Fruit fly (Drosophila melanogaster) whole organism, embryonic: Measurements from ENCODE around the gene CG15373.

ENCODE experiments used
- Adf1 ChIP-seq: fragments of 200-800 bp; sonication (Bioruptor generic); IDR thresholded peaks from 2 replicates; pipeline ENCODE4 v1.3.6; 2022; ENCODE audit warnings: missing biosample characterization, missing genetic modification characterization
- C15 ChIP-seq: fragments of 200-800 bp; sonication (Bioruptor generic); IDR thresholded peaks from 3 replicates; pipeline ENCODE4 v1.3.6; 2022; ENCODE audit warnings: missing biosample characterization, missing genetic modification characterization
- CG10366 ChIP-seq: fragments of 200-800 bp; sonication (Bioruptor generic); IDR thresholded peaks from 2 replicates; pipeline ENCODE4 v1.3.6; 2022; ENCODE audit warnings: missing biosample characterization, missing genetic modification characterization
- CG11093 ChIP-seq: fragments of 200-800 bp; sonication (Bioruptor generic); IDR thresholded peaks from 3 replicates; pipeline ENCODE4 v1.3.6; 2022; ENCODE audit warnings: missing biosample characterization, missing genetic modification characterization
- CG12299 ChIP-seq: fragments of 200-800 bp; sonication (Bioruptor generic); optimal IDR thresholded peaks from 2 replicates; lab custom pipeline; 2018; ENCODE audit warnings: missing biosample characterization, mild to moderate bottlenecking, missing genetic modification characterization
- CG13894 ChIP-seq: fragments of 200-800 bp; sonication (Bioruptor generic); optimal IDR thresholded peaks from 3 replicates; lab custom pipeline; 2018; ENCODE audit warnings: missing biosample characterization, mild to moderate bottlenecking, missing genetic modification characterization, moderate library complexity
- CG14014 ChIP-seq: fragments of 200-800 bp; sonication (Bioruptor generic); IDR thresholded peaks from 2 replicates; pipeline ENCODE4 v1.3.6; 2022; ENCODE audit warnings: missing biosample characterization, missing genetic modification characterization
- CG14860 ChIP-seq: fragments of 200-800 bp; sonication (Bioruptor generic); IDR thresholded peaks from 3 replicates; pipeline ENCODE4 v1.3.6; 2022; ENCODE audit warnings: missing biosample characterization, missing genetic modification characterization; ENCODE audit not compliant: partially characterized antibody
- CG15514 ChIP-seq: fragments of 200-800 bp; sonication (Bioruptor generic); optimal IDR thresholded peaks from 3 replicates; lab custom pipeline; 2017; ENCODE audit warnings: missing biosample characterization, missing genetic modification characterization, mild to moderate bottlenecking, moderate library complexity, missing genetic modification reagents
- CG18262 ChIP-seq: fragments of 200-800 bp; optimal IDR thresholded peaks from 3 replicates; lab custom pipeline; 2019; ENCODE audit warnings: missing biosample characterization, mild to moderate bottlenecking, missing genetic modification characterization, moderate library complexity
- CG18476 ChIP-seq: fragments of 200-800 bp; sonication (Bioruptor generic); optimal IDR thresholded peaks from 2 replicates; lab custom pipeline; 2016; ENCODE audit warnings: missing biosample characterization, mild to moderate bottlenecking, missing genetic modification characterization
- CG2120 ChIP-seq: fragments of 200-800 bp; sonication (Bioruptor generic); optimal IDR thresholded peaks from 3 replicates; lab custom pipeline; 2016; ENCODE audit warnings: missing biosample characterization, missing genetic modification characterization
- CG2199 ChIP-seq: fragments of 200-800 bp; sonication (Bioruptor generic); IDR thresholded peaks from 3 replicates; pipeline ENCODE4 v1.3.6; 2022; ENCODE audit warnings: missing biosample characterization, missing genetic modification characterization
- CG34224 ChIP-seq: fragments of 200-800 bp; sonication (Bioruptor generic); IDR thresholded peaks from 3 replicates; pipeline ENCODE4 v1.3.6; 2022; ENCODE audit warnings: missing biosample characterization, missing genetic modification characterization; ENCODE audit not compliant: partially characterized antibody
- CG6813 ChIP-seq: fragments of 200-800 bp; sonication (Bioruptor generic); optimal IDR thresholded peaks from 2 replicates; lab custom pipeline; 2017; ENCODE audit warnings: missing biosample characterization, missing genetic modification characterization, mild to moderate bottlenecking, moderate library complexity, missing genetic modification reagents
- CG7556 ChIP-seq: fragments of 200-800 bp; sonication (Bioruptor generic); optimal IDR thresholded peaks from 2 replicates; lab custom pipeline; 2017; ENCODE audit warnings: missing biosample characterization, mild to moderate bottlenecking, missing genetic modification characterization
- CG7745 ChIP-seq: fragments of 200-800 bp; sonication (Bioruptor generic); optimal IDR thresholded peaks from 2 replicates; lab custom pipeline; 2018; ENCODE audit warnings: missing biosample characterization, mild to moderate bottlenecking, missing genetic modification characterization, moderate library complexity
- CG7839 ChIP-seq: fragments of 200-800 bp; sonication (Bioruptor generic); optimal IDR thresholded peaks from 3 replicates; lab custom pipeline; 2018; ENCODE audit warnings: missing biosample characterization, mild to moderate bottlenecking, missing genetic modification characterization, moderate library complexity
- CG7928 ChIP-seq: fragments of 200-800 bp; sonication (Bioruptor generic); optimal IDR thresholded peaks from 2 replicates; lab custom pipeline; 2017; ENCODE audit warnings: missing biosample characterization, mild to moderate bottlenecking, missing genetic modification characterization
- CG8478 ChIP-seq: fragments of >200 bp; optimal IDR thresholded peaks from 2 replicates; lab custom pipeline; 2018
- CG9609 ChIP-seq: fragments of 200-800 bp; sonication (Bioruptor generic); optimal IDR thresholded peaks from 3 replicates; lab custom pipeline; 2016; ENCODE audit warnings: missing biosample characterization, missing genetic modification characterization
- CHES-1-like ChIP-seq: fragments of 200-800 bp; sonication (Bioruptor generic); optimal IDR thresholded peaks from 2 replicates; lab custom pipeline; 2016; ENCODE audit warnings: missing biosample characterization, missing genetic modification characterization
- CTCF ChIP-seq: fragments of 200-800 bp; sonication (Bioruptor generic); optimal IDR thresholded peaks from 2 replicates; lab custom pipeline; 2017; ENCODE audit warnings: missing biosample characterization, mild to moderate bottlenecking, missing genetic modification characterization, moderate library complexity
- Dad ChIP-seq: fragments of 200-800 bp; sonication (Bioruptor generic); optimal IDR thresholded peaks from 3 replicates; lab custom pipeline; 2016; ENCODE audit warnings: missing biosample characterization, missing genetic modification characterization
- Deaf1 ChIP-seq: fragments of 200-800 bp; optimal IDR thresholded peaks from 3 replicates; lab custom pipeline; 2019; ENCODE audit warnings: missing biosample characterization, mild to moderate bottlenecking, missing genetic modification characterization, moderate library complexity
- Ets97D ChIP-seq: fragments of 200-800 bp; sonication (Bioruptor generic); optimal IDR thresholded peaks from 3 replicates; lab custom pipeline; 2016; ENCODE audit warnings: missing biosample characterization, missing genetic modification characterization
- Fer3 ChIP-seq: fragments of 200-800 bp; sonication (Bioruptor generic); optimal IDR thresholded peaks from 2 replicates; lab custom pipeline; 2018; ENCODE audit warnings: missing biosample characterization, mild to moderate bottlenecking, missing genetic modification characterization, moderate library complexity
- HLHmδ ChIP-seq: fragments of 200-800 bp; sonication (Bioruptor generic); optimal IDR thresholded peaks from 2 replicates; lab custom pipeline; 2018; ENCODE audit warnings: missing biosample characterization, mild to moderate bottlenecking, missing genetic modification characterization, moderate library complexity
- Hmx ChIP-seq: fragments of 200-800 bp; sonication (Bioruptor generic); optimal IDR thresholded peaks from 2 replicates; lab custom pipeline; 2016; ENCODE audit warnings: missing biosample characterization, missing genetic modification characterization
- Lhr ChIP-seq: fragments of 200-800 bp; sonication (Bioruptor generic); optimal IDR thresholded peaks from 3 replicates; lab custom pipeline; 2017; ENCODE audit warnings: mild to moderate bottlenecking, missing biosample characterization, missing genetic modification reagents, missing genetic modification characterization
- Myb ChIP-seq: fragments of 200-800 bp; sonication (Bioruptor generic); optimal IDR thresholded peaks from 2 replicates; lab custom pipeline; 2016; ENCODE audit warnings: missing biosample characterization, missing genetic modification characterization
- NFAT ChIP-seq: fragments of 200-800 bp; sonication (Bioruptor generic); IDR thresholded peaks from 2 replicates; pipeline ENCODE4 v1.3.6; 2022; ENCODE audit warnings: missing biosample characterization, missing genetic modification characterization
- Sox102F ChIP-seq: fragments of 200-800 bp; sonication (Bioruptor generic); optimal IDR thresholded peaks from 2 replicates; lab custom pipeline; 2018; ENCODE audit warnings: missing biosample characterization, mild to moderate bottlenecking, missing genetic modification characterization, moderate library complexity
- ara ChIP-seq: fragments of 200-800 bp; sonication (Bioruptor generic); IDR thresholded peaks from 2 replicates; pipeline ENCODE4 v1.3.6; 2022; ENCODE audit warnings: missing biosample characterization, missing genetic modification characterization
- az2 ChIP-seq: fragments of 200-800 bp; sonication (Bioruptor generic); optimal IDR thresholded peaks from 3 replicates; lab custom pipeline; 2016; ENCODE audit warnings: missing biosample characterization, missing genetic modification characterization
- chif ChIP-seq, 2 experiments: fragments of 200-800 bp; sonication (Bioruptor generic); optimal IDR thresholded peaks; 3 replicates each; lab custom pipeline; 2016; ENCODE audit warnings: missing biosample characterization in 2 of 2, missing genetic modification characterization in 2 of 2
- ems ChIP-seq: fragments of 200-800 bp; sonication (Bioruptor generic); optimal IDR thresholded peaks from 3 replicates; lab custom pipeline; 2016; ENCODE audit warnings: missing biosample characterization, missing genetic modification characterization
- ewg ChIP-seq: fragments of 200-800 bp; sonication (Bioruptor generic); optimal IDR thresholded peaks from 3 replicates; lab custom pipeline; 2017; ENCODE audit warnings: mild to moderate bottlenecking, missing biosample characterization, missing genetic modification reagents, missing genetic modification characterization
- gfzf ChIP-seq: fragments of 200-800 bp; sonication (Bioruptor generic); optimal IDR thresholded peaks from 2 replicates; lab custom pipeline; 2016; ENCODE audit warnings: missing biosample characterization, mild to moderate bottlenecking, missing genetic modification characterization, moderate library complexity
- grau ChIP-seq: fragments of 200-800 bp; optimal IDR thresholded peaks from 3 replicates; lab custom pipeline; 2019; ENCODE audit warnings: missing biosample characterization, mild to moderate bottlenecking, missing genetic modification characterization, moderate library complexity
- ham ChIP-seq: fragments of 200-800 bp; sonication (Bioruptor generic); IDR thresholded peaks from 2 replicates; pipeline ENCODE4 v1.3.6; 2022; ENCODE audit warnings: missing biosample characterization, missing genetic modification characterization
- insv ChIP-seq, 2 experiments: fragments of 200-800 bp; sonication (Bioruptor generic); optimal IDR thresholded peaks; 3 replicates each; lab custom pipeline; 2016 to 2018; ENCODE audit warnings: missing biosample characterization in 2 of 2, missing genetic modification characterization in 2 of 2
- ken ChIP-seq: fragments of 200-800 bp; sonication (Bioruptor generic); IDR thresholded peaks from 3 replicates; pipeline ENCODE4 v1.3.6; 2022; ENCODE audit warnings: missing biosample characterization, missing genetic modification characterization
- pita ChIP-seq: fragments of 200-800 bp; sonication (Bioruptor generic); optimal IDR thresholded peaks from 2 replicates; lab custom pipeline; 2017; ENCODE audit warnings: missing biosample characterization, mild to moderate bottlenecking, missing genetic modification characterization
- sc ChIP-seq, 3 experiments: fragments of >200 bp in 2 of 3; fragments of 200-800 bp in 1 of 3; sonication (Bioruptor generic) in 1 of 3; optimal IDR thresholded peaks; 2 replicates in 2 of 3; 3 replicates in 1 of 3; lab custom pipeline; 2017; ENCODE audit warnings: mild to moderate bottlenecking in 1 of 3, missing biosample characterization in 1 of 3, missing genetic modification characterization in 1 of 3, missing genetic modification reagents in 1 of 3
- scrt ChIP-seq: fragments of 200-800 bp; sonication (Bioruptor generic); optimal IDR thresholded peaks from 2 replicates; lab custom pipeline; 2018; ENCODE audit warnings: missing biosample characterization, mild to moderate bottlenecking, missing genetic modification characterization, moderate library complexity
- tll ChIP-seq, 2 experiments: fragments of 200-800 bp in 1 of 2; fragments of >200 bp in 1 of 2; sonication (Bioruptor generic) in 1 of 2; optimal IDR thresholded peaks; 2 replicates each; lab custom pipeline; 2017 to 2019; ENCODE audit warnings: missing biosample characterization in 2 of 2, missing genetic modification characterization in 2 of 2, mild to moderate bottlenecking in 1 of 2, moderate library complexity in 1 of 2
- vnd ChIP-seq: fragments of 200-800 bp; sonication (Bioruptor generic); IDR thresholded peaks from 3 replicates; pipeline ENCODE4 v1.3.6; 2022; ENCODE audit warnings: missing biosample characterization, missing genetic modification characterization; ENCODE audit not compliant: partially characterized antibody
- yki ChIP-seq: fragments of >200 bp; optimal IDR thresholded peaks from 3 replicates; lab custom pipeline; 2018
- zfh1 ChIP-seq: fragments of 200-800 bp; sonication (Bioruptor generic); IDR thresholded peaks from 3 replicates; pipeline ENCODE4 v1.3.6; 2022; ENCODE audit warnings: missing biosample characterization, missing genetic modification characterization

Gene CG15373

DNA sequence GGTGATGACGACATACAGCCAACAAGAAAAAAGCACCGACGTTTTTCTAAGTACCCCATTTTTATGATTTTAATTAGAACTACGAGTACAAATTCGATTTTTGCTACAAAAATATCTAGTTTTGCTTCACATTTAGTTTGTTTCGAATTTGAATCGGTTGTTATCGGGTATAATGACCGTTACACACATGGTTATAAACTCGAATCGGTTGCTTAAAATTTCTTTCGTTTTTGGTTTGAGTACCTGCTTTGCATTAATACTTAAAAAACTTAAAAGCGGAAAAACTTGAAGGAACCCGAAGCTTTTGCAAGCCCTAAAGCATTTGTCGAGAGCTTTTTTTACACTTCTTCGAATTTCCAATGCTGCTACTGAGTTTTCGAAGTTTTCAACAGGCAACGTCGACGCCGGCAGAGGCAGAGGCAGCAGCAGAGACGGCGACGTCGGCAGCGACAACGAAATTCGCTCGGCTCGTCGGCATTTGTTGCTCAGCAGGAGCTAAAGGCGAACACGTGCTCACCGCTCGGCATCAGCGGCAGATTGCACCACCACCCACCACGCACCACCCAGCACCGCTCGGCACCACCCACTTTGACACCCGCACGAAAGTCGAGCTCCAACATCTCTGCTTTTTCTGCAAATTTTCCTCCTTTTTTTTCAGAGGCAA lies 25.2 kb upstream of the CG15373 start:
- TF ChIP-seq CG18476 (GFP tag; lab: Kevin White, UChicago), result no peak
- no peak for TF ChIP-seq Hmx (GFP tag; lab: Kevin White, UChicago)
- no peak for TF ChIP-seq ara (GFP tag; lab: Robert Waterston, UW)
- no peak for TF ChIP-seq Fer3
- no peak for TF ChIP-seq CG15514 (GFP tag; lab: Kevin White, UChicago)
- TF ChIP-seq tll (GFP tag; optimal IDR thresholded peaks at IDR 0.05; lab: Kevin White, UChicago), result no peak
- no peak for TF ChIP-seq CG2199 (GFP tag; lab: Robert Waterston, UW)
- no peak for TF ChIP-seq ham (GFP tag; lab: Robert Waterston, UW)
- TF ChIP-seq CG9609 (GFP tag; lab: Kevin White, UChicago), result no peak
- no peak for TF ChIP-seq az2 (GFP tag; lab: Kevin White, UChicago)
- TF ChIP-seq CG14860 (GFP tag; lab: Robert Waterston, UW), result no peak
- TF ChIP-seq Myb (GFP tag; lab: Kevin White, UChicago), result peak; percentile 88
- peak; percentile 65 for TF ChIP-seq CG13894 (tag; lab: Kevin White, UChicago)
- no peak for TF ChIP-seq CG7745
- no peak for TF ChIP-seq CG10366 (GFP tag; lab: Robert Waterston, UW)
- TF ChIP-seq CG8478 (lab: Kevin White, UChicago), result no peak
- TF ChIP-seq Adf1 (GFP tag; lab: Robert Waterston, UW), result peak; percentile 96
- peak; percentile 88 for TF ChIP-seq scrt (GFP tag; lab: Kevin White, UChicago)
- no peak for TF ChIP-seq CHES-1-like (GFP tag; lab: Kevin White, UChicago)
- TF ChIP-seq gfzf (GFP tag; lab: Kevin White, UChicago), result peak; percentile 15
- TF ChIP-seq Ets97D (GFP tag; lab: Kevin White, UChicago), result no peak
- TF ChIP-seq CTCF, result peak; percentile 64
- no peak for TF ChIP-seq Sox102F (GFP tag; lab: Kevin White, UChicago)
- TF ChIP-seq pita (GFP tag; lab: Kevin White, UChicago), result peak; percentile 7
- TF ChIP-seq C15 (GFP tag; lab: Robert Waterston, UW), result no peak
- TF ChIP-seq CG34224, result 0 out of 3 replicates have a peak, but pooled peaks have one; percentile 24
- TF ChIP-seq zfh1 (GFP tag; lab: Robert Waterston, UW), result no peak
- peak; percentile 93 for TF ChIP-seq Deaf1 (tag; lab: Kevin White, UChicago)
- TF ChIP-seq CG7839 (tag; lab: Kevin White, UChicago), result no peak
- no peak for TF ChIP-seq CG14014

DNA sequence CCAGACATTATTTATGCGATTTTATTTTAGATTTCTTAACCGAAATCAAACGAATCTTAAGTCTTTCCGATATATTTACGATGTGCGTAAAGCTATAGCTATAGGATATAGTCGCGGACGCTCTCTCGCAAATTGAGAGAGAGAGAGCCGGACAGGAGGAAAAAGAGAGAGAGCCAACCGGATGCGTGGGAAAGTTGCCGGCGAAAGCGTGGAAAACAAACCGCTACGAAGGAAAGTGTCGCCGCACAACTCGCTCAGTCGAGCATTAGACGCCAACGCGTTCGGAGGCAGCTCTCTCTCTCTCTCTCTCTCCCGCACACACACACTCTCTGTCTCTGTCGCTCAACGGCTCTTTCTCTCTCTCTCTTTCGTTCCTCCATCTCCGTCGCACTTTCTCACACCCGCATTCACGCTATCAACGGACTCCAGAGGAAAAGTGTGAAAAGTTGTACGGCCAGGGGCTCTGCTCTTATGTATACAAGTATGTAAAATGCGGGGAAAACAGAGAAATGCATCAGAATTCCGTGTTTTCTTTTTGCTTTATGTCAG lies 20.1 kb upstream of the CG15373 start, which contains the start of gene CG6867:
TSS of gene CG6867 (plus strand) at position 256 of the 549 bp plus-strand sequence.
- TF ChIP-seq scrt (GFP tag; lab: Kevin White, UChicago) (peak; percentile 8), chif (GFP tag; optimal IDR thresholded peaks at IDR 0.05; lab: Kevin White, UChicago) (no peak), ara (GFP tag; lab: Robert Waterston, UW) (no peak), Lhr (GFP tag; lab: Kevin White, UChicago) (no peak), sc (optimal IDR thresholded peaks at IDR 0.05; lab: Kevin White, UChicago) (no peak), sc (GFP tag; optimal IDR thresholded peaks at IDR 0.05; lab: Kevin White, UChicago) (no peak), HLHmδ (GFP tag; lab: Kevin White, UChicago) (no peak), yki (lab: Kevin White, UChicago) (no peak), ken (GFP tag; lab: Robert Waterston, UW) (no peak), insv (GFP tag; optimal IDR thresholded peaks at IDR 0.05; lab: Kevin White, UChicago) (no peak), CG7556 (no peak), CG7928 (GFP tag; lab: Kevin White, UChicago) (no peak), CG11093 (GFP tag; lab: Robert Waterston, UW) (no peak), vnd (GFP tag; lab: Robert Waterston, UW) (no peak), CG6813 (GFP tag; lab: Kevin White, UChicago) (no peak), grau (no peak), CG18262 (no peak), CG2120 (GFP tag; lab: Kevin White, UChicago) (no peak), CG12299 (tag; lab: Kevin White, UChicago) (no peak), NFAT (GFP tag; lab: Robert Waterston, UW) (no peak), Dad (GFP tag; lab: Kevin White, UChicago) (no peak), ems (no peak), ewg (GFP tag; lab: Kevin White, UChicago) (peak; percentile 54)
